Fruit fly (Drosophila melanogaster): ENCODE data around the gene CG33080.

Gene CG33080

DNA sequence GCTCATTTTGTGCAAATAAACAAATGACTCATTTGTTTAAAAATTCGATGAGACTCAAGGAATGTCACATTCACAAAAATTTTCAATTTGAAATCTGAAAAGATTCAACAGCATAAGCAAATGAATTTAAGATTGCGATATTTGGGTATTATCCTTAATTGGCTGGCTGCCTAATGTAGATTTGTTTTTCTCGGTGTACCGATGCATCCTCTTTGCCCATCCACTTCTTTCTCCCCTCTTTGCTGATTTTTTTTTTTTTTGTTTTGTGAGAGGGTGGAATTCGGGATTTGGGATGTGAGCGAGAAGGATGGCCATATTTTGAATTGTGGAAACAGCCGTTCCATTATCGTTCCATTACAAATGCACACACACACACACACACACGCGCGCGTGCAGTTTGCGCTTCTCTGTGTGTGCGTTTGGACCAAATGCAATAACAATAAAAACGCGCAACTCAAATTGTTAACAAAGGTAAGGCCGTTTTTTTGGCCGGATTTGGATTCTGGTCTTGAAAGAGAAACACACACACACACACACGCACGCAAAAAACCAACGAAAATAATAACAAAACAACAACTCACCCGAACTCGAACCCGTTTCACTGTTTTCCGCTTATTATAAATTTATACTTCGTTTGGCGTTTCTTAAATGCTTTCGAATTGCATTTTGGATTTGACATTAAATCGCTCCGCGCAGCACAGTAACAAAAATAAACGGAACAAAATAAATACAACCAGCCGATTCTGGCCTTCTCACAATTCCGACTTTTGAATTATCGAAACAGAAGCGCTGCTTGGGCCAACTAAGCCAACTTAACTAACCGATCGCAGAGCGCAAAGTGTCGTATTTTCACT lies 38.3 kb downstream of the CG33080 start (continued):
- no peak for TF ChIP-seq Dbx (GFP tag; IDR thresholded peaks at IDR 0.05)
- TF ChIP-seq CG9727 (GFP tag; optimal IDR thresholded peaks at IDR 0.05) = peak; percentile 68
- peak; percentile 51 for TF ChIP-seq CG10267 (tag; optimal IDR thresholded peaks at IDR 0.05)
- peak; percentile 38 for TF ChIP-seq CG13424 (tag; optimal IDR thresholded peaks at IDR 0.05)
- TF ChIP-seq slbo (GFP tag; IDR thresholded peaks at IDR 0.05) = no peak
- TF ChIP-seq CG2199 (GFP tag; IDR thresholded peaks at IDR 0.05) = no peak
- no peak for TF ChIP-seq gcm2 (GFP tag; optimal IDR thresholded peaks at IDR 0.05)
- peak; percentile 27 for TF ChIP-seq slp2 (GFP tag; optimal IDR thresholded peaks at IDR 0.05)
- no peak for TF ChIP-seq CG3163 (GFP tag; optimal IDR thresholded peaks at IDR 0.05)
- no peak for TF ChIP-seq Bdp1 (GFP tag; optimal IDR thresholded peaks at IDR 0.05)
- peak; percentile 35 for TF ChIP-seq CG16815 (GFP tag; optimal IDR thresholded peaks at IDR 0.05)
- TF ChIP-seq CG10431 (GFP tag; optimal IDR thresholded peaks at IDR 0.05) = peak; percentile 34
- TF ChIP-seq CG31441 (GFP tag; IDR thresholded peaks at IDR 0.05) = no peak; the same call in 1 of the 2 replicates
- peak; percentile 62 for TF ChIP-seq CG8388 (GFP tag; optimal IDR thresholded peaks at IDR 0.05)
- TF ChIP-seq B-H1 (GFP tag; IDR thresholded peaks at IDR 0.05) = 0 out of 3 replicates have a peak, but pooled peaks have one; percentile 20
- peak; percentile 87 for TF ChIP-seq pfk (GFP tag; optimal IDR thresholded peaks at IDR 0.05)
- no peak for TF ChIP-seq cato (GFP tag; optimal IDR thresholded peaks at IDR 0.05; ENCODE audit: borderline replicate concordance)
- TF ChIP-seq tna (GFP tag; IDR thresholded peaks at IDR 0.05; ENCODE audit: partially characterized antibody) = no peak
- TF ChIP-seq CG2116 (GFP tag; optimal IDR thresholded peaks at IDR 0.05) = no peak
- no peak for TF ChIP-seq wdn (GFP tag; IDR thresholded peaks at IDR 0.05)
- peak; percentile 37 for TF ChIP-seq CG6254 (GFP tag; optimal IDR thresholded peaks at IDR 0.05)
- no peak for TF ChIP-seq sima (GFP tag; optimal IDR thresholded peaks at IDR 0.05)
- peak; percentile 41 for TF ChIP-seq Med (GFP tag)
- TF ChIP-seq CG14050 (GFP tag; IDR thresholded peaks at IDR 0.05) = no peak
- peak; percentile 40 for TF ChIP-seq az2 (GFP tag; optimal IDR thresholded peaks at IDR 0.05)
- 0 out of 2 replicates have a peak, but pooled peaks have one; percentile 22 for TF ChIP-seq seq (GFP tag; IDR thresholded peaks at IDR 0.05)
- TF ChIP-seq pb (GFP tag; optimal IDR thresholded peaks at IDR 0.05) = no peak
- TF ChIP-seq CG13775 (GFP tag; optimal IDR thresholded peaks at IDR 0.05) = peak; percentile 33
- TF ChIP-seq Dfd (GFP tag; optimal IDR thresholded peaks at IDR 0.05) = no peak
- TF ChIP-seq CG31388 (GFP tag; optimal IDR thresholded peaks at IDR 0.05) = no peak
- no peak for TF ChIP-seq gt (GFP tag; IDR thresholded peaks at IDR 0.05)
- TF ChIP-seq CG17359 (tag; optimal IDR thresholded peaks at IDR 0.05) = peak; percentile 54
- no peak for TF ChIP-seq Hey (tag; optimal IDR thresholded peaks at IDR 0.05)
- no peak for TF ChIP-seq fd102C (GFP tag; optimal IDR thresholded peaks at IDR 0.05)
- TF ChIP-seq CG11398 (GFP tag; optimal IDR thresholded peaks at IDR 0.05) = peak; percentile 47
- no peak for TF ChIP-seq CG17912 (GFP tag; optimal IDR thresholded peaks at IDR 0.05)
- TF ChIP-seq Ets65A (GFP tag) = peak; percentile 8
- TF ChIP-seq ttk (GFP tag; IDR thresholded peaks at IDR 0.05) = 0 out of 2 replicates have a peak, but pooled peaks have one; percentile 40
- TF ChIP-seq CG5180 (GFP tag; optimal IDR thresholded peaks at IDR 0.05) = no peak
- TF ChIP-seq HLHmδ (GFP tag; optimal IDR thresholded peaks at IDR 0.05) = no peak
- TF ChIP-seq fd3F (GFP tag; optimal IDR thresholded peaks at IDR 0.05) = no peak
- TF ChIP-seq knrl (GFP tag; IDR thresholded peaks at IDR 0.05; ENCODE audit: partially characterized antibody) = no peak
- no peak for TF ChIP-seq CG13894 (tag; optimal IDR thresholded peaks at IDR 0.05)
- TF ChIP-seq caup (GFP tag; optimal IDR thresholded peaks at IDR 0.05; ENCODE audit: severe bottlenecking) = no peak
- TF ChIP-seq CG11085 (GFP tag; IDR thresholded peaks at IDR 0.05) = no peak
- no peak for TF ChIP-seq CG16813 (GFP tag; IDR thresholded peaks at IDR 0.05; ENCODE audit: partially characterized antibody)
- TF ChIP-seq CG9932 (GFP tag; IDR thresholded peaks at IDR 0.05) = no peak
- TF ChIP-seq CG15601 (tag; optimal IDR thresholded peaks at IDR 0.05) = peak; percentile 43
- peak; percentile 14 for TF ChIP-seq CG12155 (GFP tag; optimal IDR thresholded peaks at IDR 0.05)

Data from whole organism, embryonic.